Worm (Caenorhabditis elegans): ENCODE measurements around the gene xdh-1.

- no peak for TF ChIP-seq ctbp-1 (GFP tag; IDR thresholded peaks at IDR 0.05)
- TF ChIP-seq nhr-77 (tag; optimal IDR thresholded peaks at IDR 0.05): peak; percentile 6
- no peak for TF ChIP-seq jun-1 (tag; optimal IDR thresholded peaks at IDR 0.05)
- TF ChIP-seq nhr-237 (tag; optimal IDR thresholded peaks at IDR 0.05): no peak
- TF ChIP-seq pha-4 (GFP tag; IDR thresholded peaks at IDR 0.05): no peak
- no peak for TF ChIP-seq pha-4 (tag; optimal IDR thresholded peaks at IDR 0.05)
- no peak for TF ChIP-seq mep-1 (tag; optimal IDR thresholded peaks at IDR 0.05)
- TF ChIP-seq daf-19 (GFP tag; conservative IDR thresholded peaks at IDR 0.05): no peak
- TF ChIP-seq zag-1 (tag; optimal IDR thresholded peaks at IDR 0.05): no peak
- TF ChIP-seq zfp-2 (tag; optimal IDR thresholded peaks at IDR 0.05): no peak
- no peak for TF ChIP-seq ceh-44 (GFP tag; IDR thresholded peaks at IDR 0.05)
- no peak for TF ChIP-seq ceh-28 (tag; optimal IDR thresholded peaks at IDR 0.05)
- no peak for TF ChIP-seq lin-13 (GFP tag; optimal IDR thresholded peaks at IDR 0.05)
Measured at ce11 chrIV:14430853-14431252, 18.2 kb upstream of the xdh-1 start, which contains the start of gene F55B11.4.

Data from whole organism, L4 larva.